Worm (Caenorhabditis elegans) whole organism, L2 larva: ENCODE results near the gene R04A9.7.
A peak's percentile ranks its signal among the peaks of the same experiment; 100 is the strongest.
"Not testable (repeated sequence)": the region's sequence is repeated elsewhere in the genome, so short reads cannot be mapped to it uniquely, and the experiment has no call there.

Experiments
- C34F6.9 ChIP-seq: fragments of 150-350 bp; optimal IDR thresholded peaks from 2 replicates; lab custom pipeline; 2014; ENCODE audit warnings: missing biosample characterization, missing genetic modification characterization
- F13H6.1 ChIP-seq: sonication (generic microtip); optimal IDR thresholded peaks from 2 replicates; lab custom pipeline; 2016; ENCODE audit warnings: missing genetic modification characterization, missing compliant biosample characterization
- crh-2 ChIP-seq: sonication (generic microtip); optimal IDR thresholded peaks from 2 replicates; lab custom pipeline; 2017; ENCODE audit warnings: missing biosample characterization, missing genetic modification characterization
- lin-39 ChIP-seq: fragments of 150-350 bp; optimal IDR thresholded peaks from 2 replicates; lab custom pipeline; 2014; ENCODE audit warnings: missing biosample characterization, missing genetic modification reagents, missing genetic modification characterization
- nhr-25 ChIP-seq: fragments of 150-350 bp; sonication (generic microtip); optimal IDR thresholded peaks from 3 replicates; lab custom pipeline; 2014; ENCODE audit warnings: missing biosample characterization, missing genetic modification characterization
- snpc-4 ChIP-seq: fragments of 150-350 bp; optimal IDR thresholded peaks from 2 replicates; lab custom pipeline; 2014; ENCODE audit warnings: missing biosample characterization, missing genetic modification characterization

R04A9.7 gene

ce11 chrX:347117-347516, 47.6 kb downstream of the R04A9.7 start, which contains the start of gene C04E7.3:
Gene C04E7.3 (minus strand): TSS chrX:347217.
- TF ChIP-seq lin-39 (tag; lab: Kevin White, UChicago); F13H6.1 (tag; lab: Kevin White, UChicago); snpc-4: not testable (repeated sequence)
- TF ChIP-seq, all 48 proteins: peak for 0; not testable (repeated sequence) for 48

ce11 chrX:343822-344221, 50.9 kb downstream of the R04A9.7 start:
- no peak for TF ChIP-seq nhr-25 (tag; lab: Kevin White, UChicago)
- no peak for TF ChIP-seq C34F6.9 (tag; lab: Kevin White, UChicago)
- peak; percentile 14 for TF ChIP-seq crh-2 (tag; lab: Kevin White, UChicago)
